Fruit fly (Drosophila melanogaster): Measurements from ENCODE around the gene CG42323.

- TF ChIP-seq psq (optimal IDR thresholded peaks at IDR 0.05) (no peak), ttk (optimal IDR thresholded peaks at IDR 0.05) (no peak)
Measured at dm6 chrX:18439367-18439766, 17.2 kb downstream of the CG42323 start, which contains the start of gene CG43841.
